Worm (Caenorhabditis elegans): Measurements from ENCODE around the gene F21C10.5.

F21C10.5 gene

ce11 chrV:9081410-9081809 lies 44.0 kb upstream of the F21C10.5 start:
- TF ChIP-seq mep-1 (tag; optimal IDR thresholded peaks at IDR 0.05) (no peak), nhr-28 (tag; optimal IDR thresholded peaks at IDR 0.05) (no peak), hlh-1 (tag; optimal IDR thresholded peaks at IDR 0.05) (no peak), drap-1 (GFP tag; optimal IDR thresholded peaks at IDR 0.05) (no peak), ceh-83 (GFP tag; optimal IDR thresholded peaks at IDR 0.05) (no peak), unc-120 (tag; optimal IDR thresholded peaks at IDR 0.05; ENCODE audit: poor library complexity, severe bottlenecking) (no peak), ceh-39 (tag; optimal IDR thresholded peaks at IDR 0.05) (no peak), nhr-237 (tag; optimal IDR thresholded peaks at IDR 0.05) (no peak), flh-1 (GFP tag; optimal IDR thresholded peaks at IDR 0.05) (no peak), pha-4 (tag; optimal IDR thresholded peaks at IDR 0.05) (no peak), nhr-2 (tag; optimal IDR thresholded peaks at IDR 0.05) (no peak)

- TF ChIP-seq nhr-76 (tag; optimal IDR thresholded peaks at IDR 0.05) (no peak), lin-32 (GFP tag; optimal IDR thresholded peaks at IDR 0.05) (no peak), lsy-2 (tag; optimal IDR thresholded peaks at IDR 0.05) (no peak)
Observed at ce11 chrV:9082350-9082749, 43.1 kb upstream of the F21C10.5 start.

- TF ChIP-seq nhr-76 (tag; optimal IDR thresholded peaks at IDR 0.05) (no peak), nhr-28 (tag; optimal IDR thresholded peaks at IDR 0.05) (no peak), unc-62 (GFP tag; optimal IDR thresholded peaks at IDR 0.05) (no peak), zip-8 (tag; optimal IDR thresholded peaks at IDR 0.05) (no peak)
Observed at ce11 chrV:9084252-9084651, 41.2 kb upstream of the F21C10.5 start.

ce11 chrV:9085845-9086244 lies 39.6 kb upstream of the F21C10.5 start:
- no peak for TF ChIP-seq mab-5 (tag; optimal IDR thresholded peaks at IDR 0.05)
- no peak for TF ChIP-seq nhr-237 (tag; optimal IDR thresholded peaks at IDR 0.05)
- no peak for TF ChIP-seq ceh-39 (tag; optimal IDR thresholded peaks at IDR 0.05)
- TF ChIP-seq M03D4.4 (tag; optimal IDR thresholded peaks at IDR 0.05) = no peak
- no peak for TF ChIP-seq nhr-2 (tag; optimal IDR thresholded peaks at IDR 0.05)
- no peak for TF ChIP-seq unc-39 (tag; optimal IDR thresholded peaks at IDR 0.05)
- TF ChIP-seq ceh-43 (GFP tag; optimal IDR thresholded peaks at IDR 0.05) = no peak
- TF ChIP-seq hlh-1 (tag; optimal IDR thresholded peaks at IDR 0.05) = no peak

ce11 chrV:9088758-9089157 lies 36.7 kb upstream of the F21C10.5 start:
- peak; percentile 63 for TF ChIP-seq mls-2 (tag; optimal IDR thresholded peaks at IDR 0.05)
- TF ChIP-seq nhr-237 (tag; optimal IDR thresholded peaks at IDR 0.05) = no peak

ce11 chrV:9092209-9092608 lies 33.2 kb upstream of the F21C10.5 start, which contains the start of gene T27E4.1:
Gene T27E4.1 (plus strand): TSS chrV:9092345.
- TF ChIP-seq ceh-83 (GFP tag; optimal IDR thresholded peaks at IDR 0.05) (no peak), hlh-1 (tag; optimal IDR thresholded peaks at IDR 0.05) (no peak), mls-2 (tag; optimal IDR thresholded peaks at IDR 0.05) (no peak), M03D4.4 (tag; optimal IDR thresholded peaks at IDR 0.05) (no peak), pha-4 (tag; optimal IDR thresholded peaks at IDR 0.05) (no peak), ztf-11 (tag; optimal IDR thresholded peaks at IDR 0.05) (no peak), lin-32 (GFP tag; optimal IDR thresholded peaks at IDR 0.05) (no peak), elt-1 (tag; optimal IDR thresholded peaks at IDR 0.05; ENCODE audit: borderline replicate concordance, insufficient read depth) (no peak), nhr-76 (tag; optimal IDR thresholded peaks at IDR 0.05) (no peak), elt-3 (tag; optimal IDR thresholded peaks at IDR 0.05) (no peak)

- no peak for TF ChIP-seq elt-1 (tag; optimal IDR thresholded peaks at IDR 0.05; ENCODE audit: borderline replicate concordance, insufficient read depth)
- TF ChIP-seq drap-1 (GFP tag; optimal IDR thresholded peaks at IDR 0.05) = no peak
- TF ChIP-seq mls-2 (tag; optimal IDR thresholded peaks at IDR 0.05) = no peak
- peak; percentile 69 for TF ChIP-seq hlh-1 (tag; optimal IDR thresholded peaks at IDR 0.05)
- TF ChIP-seq unc-39 (tag; optimal IDR thresholded peaks at IDR 0.05) = no peak
- no peak for TF ChIP-seq bed-3 (GFP tag; optimal IDR thresholded peaks at IDR 0.05)
Observed at ce11 chrV:9094060-9094628, 31.3 kb upstream of the F21C10.5 start.

- TF ChIP-seq ztf-11 (tag; optimal IDR thresholded peaks at IDR 0.05) (no peak), snpc-4 (tag; optimal IDR thresholded peaks at IDR 0.05) (no peak), mls-2 (tag; optimal IDR thresholded peaks at IDR 0.05) (no peak), flh-1 (GFP tag; optimal IDR thresholded peaks at IDR 0.05) (no peak), mep-1 (tag; optimal IDR thresholded peaks at IDR 0.05) (no peak), elt-1 (tag; optimal IDR thresholded peaks at IDR 0.05; ENCODE audit: borderline replicate concordance, insufficient read depth) (no peak), blmp-1 (tag; optimal IDR thresholded peaks at IDR 0.05) (no peak), lin-32 (GFP tag; optimal IDR thresholded peaks at IDR 0.05) (no peak), unc-120 (tag; optimal IDR thresholded peaks at IDR 0.05; ENCODE audit: poor library complexity, severe bottlenecking) (no peak), unc-39 (tag; optimal IDR thresholded peaks at IDR 0.05) (no peak), sem-2 (GFP tag; optimal IDR thresholded peaks at IDR 0.05) (no peak), nhr-2 (tag; optimal IDR thresholded peaks at IDR 0.05) (no peak), ces-1 (GFP tag; optimal IDR thresholded peaks at IDR 0.05) (no peak), ceh-83 (GFP tag; optimal IDR thresholded peaks at IDR 0.05) (no peak), nhr-12 (tag; optimal IDR thresholded peaks at IDR 0.05) (no peak), elt-3 (tag; optimal IDR thresholded peaks at IDR 0.05) (no peak), nhr-76 (tag; optimal IDR thresholded peaks at IDR 0.05) (no peak), mab-5 (tag; optimal IDR thresholded peaks at IDR 0.05) (no peak)
Observed at ce11 chrV:9094976-9095375, 30.5 kb upstream of the F21C10.5 start.
